Worm (Caenorhabditis elegans) whole organism, L2 larva: ENCODE data around the gene mtrf-1L.
A peak's percentile ranks its signal among the peaks of the same experiment; 100 is the strongest.

Experiments
- C34F6.9 ChIP-seq: fragments of 150-350 bp; optimal IDR thresholded peaks from 2 replicates; lab custom pipeline; 2014; ENCODE audit warnings: missing biosample characterization, missing genetic modification characterization
- F13H6.1 ChIP-seq: sonication (generic microtip); optimal IDR thresholded peaks from 2 replicates; lab custom pipeline; 2016; ENCODE audit warnings: missing genetic modification characterization, missing compliant biosample characterization
- R02D3.7 ChIP-seq: fragments of 150-350 bp; optimal IDR thresholded peaks from 2 replicates; lab custom pipeline; 2014; ENCODE audit warnings: missing biosample characterization, missing genetic modification characterization
- Y55F3AM.14 ChIP-seq: fragments of 200-800 bp; sonication (Bioruptor generic); optimal IDR thresholded peaks from 2 replicates; lab custom pipeline; 2018; ENCODE audit warnings: mild to moderate bottlenecking, missing genetic modification characterization, missing compliant biosample characterization
- aly-2 ChIP-seq: fragments of 150-350 bp; optimal IDR thresholded peaks from 2 replicates; lab custom pipeline; 2014; ENCODE audit warnings: missing biosample characterization, missing genetic modification characterization
- ama-1 ChIP-seq: fragments of 150-350 bp; optimal IDR thresholded peaks from 2 replicates; lab custom pipeline; 2018; ENCODE audit warnings: inconsistent platforms
- blmp-1 ChIP-seq: sonication (generic microtip); optimal IDR thresholded peaks from 2 replicates; lab custom pipeline; 2017; ENCODE audit warnings: missing genetic modification characterization, mild to moderate bottlenecking, missing compliant biosample characterization, antibody characterized with exemption, moderate library complexity; ENCODE audit not compliant: insufficient read depth
- ceh-82 ChIP-seq: fragments of 150-350 bp; optimal IDR thresholded peaks from 2 replicates; lab custom pipeline; 2014; ENCODE audit warnings: missing biosample characterization, missing genetic modification characterization
- crh-2 ChIP-seq: sonication (generic microtip); optimal IDR thresholded peaks from 2 replicates; lab custom pipeline; 2017; ENCODE audit warnings: missing biosample characterization, missing genetic modification characterization
- dmd-4 ChIP-seq: sonication (generic microtip); optimal IDR thresholded peaks from 2 replicates; lab custom pipeline; 2017; ENCODE audit warnings: missing biosample characterization, missing genetic modification characterization
- elt-1 ChIP-seq: fragments of 150-350 bp; optimal IDR thresholded peaks from 2 replicates; lab custom pipeline; 2014; ENCODE audit warnings: missing biosample characterization, missing genetic modification characterization
- elt-3 ChIP-seq: sonication (generic microtip); optimal IDR thresholded peaks from 2 replicates; lab custom pipeline; 2017; ENCODE audit warnings: missing biosample characterization, missing genetic modification characterization
- fos-1 ChIP-seq: fragments of 150-350 bp; optimal IDR thresholded peaks from 2 replicates; lab custom pipeline; 2014; ENCODE audit warnings: missing biosample characterization, missing genetic modification characterization
- gmeb-1 ChIP-seq: fragments of 150-350 bp; optimal IDR thresholded peaks from 2 replicates; lab custom pipeline; 2014; ENCODE audit warnings: missing biosample characterization, missing genetic modification characterization
- lin-13 ChIP-seq: fragments of 150-350 bp; optimal IDR thresholded peaks from 2 replicates; lab custom pipeline; 2014; ENCODE audit warnings: missing biosample characterization, missing genetic modification reagents, missing genetic modification characterization
- lsy-2 ChIP-seq, 2 experiments: fragments of 150-350 bp in 1 of 2; sonication (generic microtip) in 1 of 2; optimal IDR thresholded peaks; 2 replicates each; lab custom pipeline; 2014 to 2017; ENCODE audit warnings: missing biosample characterization in 2 of 2, missing genetic modification characterization in 2 of 2
- mab-5 ChIP-seq: fragments of 150-350 bp; optimal IDR thresholded peaks from 2 replicates; lab custom pipeline; 2014; ENCODE audit warnings: missing biosample characterization, missing genetic modification characterization
- mbf-1 ChIP-seq: sonication (generic microtip); optimal IDR thresholded peaks from 2 replicates; lab custom pipeline; 2017; ENCODE audit warnings: missing biosample characterization, missing genetic modification characterization
- mdl-1 ChIP-seq, 2 experiments: fragments of 150-350 bp in 1 of 2; sonication (generic microtip) in 1 of 2; optimal IDR thresholded peaks; 2 replicates each; lab custom pipeline; 2017; ENCODE audit warnings: missing biosample characterization in 2 of 2, missing genetic modification characterization in 2 of 2
- nhr-10 ChIP-seq: sonication (generic microtip); optimal IDR thresholded peaks from 2 replicates; lab custom pipeline; 2017; ENCODE audit warnings: missing biosample characterization, missing genetic modification characterization
- nhr-11 ChIP-seq: fragments of 150-350 bp; optimal IDR thresholded peaks from 2 replicates; lab custom pipeline; 2014; ENCODE audit warnings: missing biosample characterization, missing genetic modification characterization
- nhr-12 ChIP-seq: fragments of 150-350 bp; optimal IDR thresholded peaks from 2 replicates; lab custom pipeline; 2014; ENCODE audit warnings: missing biosample characterization, missing genetic modification characterization
- nhr-129 ChIP-seq: fragments of 150-350 bp; optimal IDR thresholded peaks from 2 replicates; lab custom pipeline; 2014; ENCODE audit warnings: missing biosample characterization, missing genetic modification characterization
- nhr-21 ChIP-seq: fragments of 150-350 bp; optimal IDR thresholded peaks from 2 replicates; lab custom pipeline; 2014; ENCODE audit warnings: missing biosample characterization, missing genetic modification characterization
- nhr-237 ChIP-seq: fragments of 150-350 bp; optimal IDR thresholded peaks from 2 replicates; lab custom pipeline; 2014; ENCODE audit warnings: missing biosample characterization, missing genetic modification characterization
- nhr-25 ChIP-seq: fragments of 150-350 bp; sonication (generic microtip); optimal IDR thresholded peaks from 3 replicates; lab custom pipeline; 2014; ENCODE audit warnings: missing biosample characterization, missing genetic modification characterization
- nhr-77 ChIP-seq: fragments of 150-350 bp; optimal IDR thresholded peaks from 2 replicates; lab custom pipeline; 2014; ENCODE audit warnings: missing biosample characterization, missing genetic modification characterization
- peb-1 ChIP-seq: fragments of 150-350 bp; optimal IDR thresholded peaks from 2 replicates; lab custom pipeline; 2014; ENCODE audit warnings: missing biosample characterization, missing genetic modification characterization
- sem-4 ChIP-seq: fragments of 150-350 bp; optimal IDR thresholded peaks from 2 replicates; lab custom pipeline; 2014; ENCODE audit warnings: missing biosample characterization, missing genetic modification reagents, missing genetic modification characterization
- skn-1 ChIP-seq: sonication (generic microtip); optimal IDR thresholded peaks from 2 replicates; lab custom pipeline; 2017; ENCODE audit warnings: missing biosample characterization, missing genetic modification characterization
- sma-9 ChIP-seq, 2 experiments: fragments of 150-350 bp in 1 of 2; sonication (generic microtip) in 1 of 2; optimal IDR thresholded peaks; 2 replicates each; lab custom pipeline; 2014 to 2016; ENCODE audit warnings: missing genetic modification characterization in 2 of 2, mild to moderate bottlenecking in 1 of 2, missing biosample characterization in 1 of 2, missing compliant biosample characterization in 1 of 2, missing genetic modification reagents in 1 of 2, moderate library complexity in 1 of 2
- snpc-4 ChIP-seq: fragments of 150-350 bp; optimal IDR thresholded peaks from 2 replicates; lab custom pipeline; 2014; ENCODE audit warnings: missing biosample characterization, missing genetic modification characterization
- unc-39 ChIP-seq: fragments of 150-350 bp; optimal IDR thresholded peaks from 2 replicates; lab custom pipeline; 2014; ENCODE audit warnings: missing biosample characterization, missing genetic modification characterization
- unc-55 ChIP-seq: fragments of 150-350 bp; sonication (generic microtip); optimal IDR thresholded peaks from 3 replicates; lab custom pipeline; 2014; ENCODE audit warnings: missing biosample characterization, missing genetic modification reagents, missing genetic modification characterization
- unc-62 ChIP-seq: fragments of 150-350 bp; optimal IDR thresholded peaks from 2 replicates; lab custom pipeline; 2014; ENCODE audit warnings: missing biosample characterization, missing genetic modification reagents, missing genetic modification characterization
- zag-1 ChIP-seq: fragments of 150-350 bp; optimal IDR thresholded peaks from 2 replicates; lab custom pipeline; 2014; ENCODE audit warnings: missing biosample characterization, missing genetic modification characterization
- ztf-1 ChIP-seq: fragments of 200-800 bp; sonication (Bioruptor generic); conservative IDR thresholded peaks from 2 replicates; pipeline ENCODE4 v1.3.6; 2022; ENCODE audit warnings: missing genetic modification characterization, missing compliant biosample characterization
- ztf-11 ChIP-seq: sonication (generic microtip); optimal IDR thresholded peaks from 2 replicates; lab custom pipeline; 2017; ENCODE audit warnings: missing biosample characterization, missing genetic modification characterization
- ztf-4 ChIP-seq: fragments of 150-350 bp; optimal IDR thresholded peaks from 2 replicates; lab custom pipeline; 2014; ENCODE audit warnings: missing biosample characterization, missing genetic modification characterization

The mtrf-1L gene

ce11 chrIV:5139189-5139588, 47.8 kb upstream of the mtrf-1L start:
- TF ChIP-seq lsy-2 (tag; optimal IDR thresholded peaks at IDR 0.05; lab: Kevin White, UChicago) (peak in 1 of 2 experiments; percentile 2), crh-2 (tag; lab: Kevin White, UChicago) (no peak), snpc-4 (tag; lab: Kevin White, UChicago) (no peak)

- no peak for TF ChIP-seq skn-1 (tag; lab: Kevin White, UChicago)
- TF ChIP-seq unc-55 (GFP tag; lab: Kevin White, UChicago), result peak; percentile 33
- no peak for TF ChIP-seq sem-4 (tag; lab: Kevin White, UChicago)
- TF ChIP-seq ama-1 (lab: Kevin White, UChicago), result no peak
- TF ChIP-seq ceh-82 (tag; lab: Kevin White, UChicago), result no peak
- TF ChIP-seq nhr-12 (tag; lab: Kevin White, UChicago), result no peak
- no peak for TF ChIP-seq ztf-4 (tag; lab: Kevin White, UChicago)
- TF ChIP-seq ztf-1, result no peak
- peak; percentile 20 for TF ChIP-seq C34F6.9 (tag; lab: Kevin White, UChicago)
- TF ChIP-seq nhr-237, result no peak
- no peak for TF ChIP-seq aly-2 (tag; lab: Kevin White, UChicago)
- TF ChIP-seq F13H6.1, result no peak
- TF ChIP-seq crh-2 (tag; lab: Kevin White, UChicago), result peak; percentile 15
- TF ChIP-seq R02D3.7 (tag; lab: Kevin White, UChicago), result no peak
- peak; percentile 4 for TF ChIP-seq fos-1
- TF ChIP-seq mab-5, result no peak
- no peak for TF ChIP-seq nhr-11
- no peak for TF ChIP-seq Y55F3AM.14
- peak in 1 of 2 experiments; percentile 7 for TF ChIP-seq lsy-2 (tag; optimal IDR thresholded peaks at IDR 0.05; lab: Kevin White, UChicago)
- no peak for TF ChIP-seq ztf-11 (tag; lab: Kevin White, UChicago)
- TF ChIP-seq snpc-4 (tag; lab: Kevin White, UChicago), result no peak
- peak; percentile 1 for TF ChIP-seq sma-9 (GFP tag; optimal IDR thresholded peaks at IDR 0.05; lab: Kevin White, UChicago)
- no peak for TF ChIP-seq sma-9 (tag; optimal IDR thresholded peaks at IDR 0.05; lab: Kevin White, UChicago)
- no peak for TF ChIP-seq mbf-1 (tag; lab: Kevin White, UChicago)
- TF ChIP-seq gmeb-1 (tag; lab: Kevin White, UChicago), result no peak
- TF ChIP-seq zag-1, result no peak
- peak; percentile 16 for TF ChIP-seq nhr-25
- TF ChIP-seq elt-1, result no peak
- TF ChIP-seq nhr-21, result no peak
- no peak for TF ChIP-seq dmd-4 (tag; lab: Kevin White, UChicago)
- TF ChIP-seq lin-13 (GFP tag; lab: Kevin White, UChicago), result no peak
- TF ChIP-seq blmp-1 (tag; lab: Kevin White, UChicago), result no peak
- no peak for TF ChIP-seq peb-1 (tag; lab: Kevin White, UChicago)
These were observed 47.0 kb upstream of the mtrf-1L start for ce11 chrIV:5139972-5140371.

ce11 chrIV:5149793-5150192, 37.2 kb upstream of the mtrf-1L start, which contains the start of gene C24D10.5:
Gene C24D10.5, plus strand, starts transcription at chrIV:5150093.
- TF ChIP-seq nhr-25, result no peak
- no peak for TF ChIP-seq blmp-1 (tag; lab: Kevin White, UChicago)
- TF ChIP-seq elt-3, result no peak
- TF ChIP-seq sem-4 (tag; lab: Kevin White, UChicago), result no peak
- no peak for TF ChIP-seq nhr-21
- TF ChIP-seq lsy-2 (tag; optimal IDR thresholded peaks at IDR 0.05; lab: Kevin White, UChicago), result no peak
- no peak for TF ChIP-seq R02D3.7 (tag; lab: Kevin White, UChicago)
- no peak for TF ChIP-seq nhr-237
- TF ChIP-seq nhr-77 (tag; lab: Kevin White, UChicago), result no peak
- TF ChIP-seq nhr-129 (tag; lab: Kevin White, UChicago), result no peak
- no peak for TF ChIP-seq unc-39

- TF ChIP-seq skn-1 (tag; lab: Kevin White, UChicago), result no peak
- no peak for TF ChIP-seq nhr-25
- no peak for TF ChIP-seq unc-55 (GFP tag; lab: Kevin White, UChicago)
- no peak for TF ChIP-seq aly-2 (tag; lab: Kevin White, UChicago)
- TF ChIP-seq ama-1 (lab: Kevin White, UChicago), result no peak
- no peak for TF ChIP-seq nhr-10 (tag; lab: Kevin White, UChicago)
- no peak for TF ChIP-seq fos-1
- no peak for TF ChIP-seq F13H6.1
- no peak for TF ChIP-seq gmeb-1 (tag; lab: Kevin White, UChicago)
- no peak for TF ChIP-seq mbf-1 (tag; lab: Kevin White, UChicago)
- no peak for TF ChIP-seq nhr-21
- TF ChIP-seq zag-1, result no peak
- TF ChIP-seq elt-1, result no peak
- TF ChIP-seq unc-39, result no peak
- no peak for TF ChIP-seq ztf-4 (tag; lab: Kevin White, UChicago)
- TF ChIP-seq unc-62 (GFP tag; lab: Kevin White, UChicago), result no peak
- no peak for TF ChIP-seq mdl-1 (tag; optimal IDR thresholded peaks at IDR 0.05; lab: Kevin White, UChicago)
- TF ChIP-seq sem-4 (tag; lab: Kevin White, UChicago), result no peak
These were observed 34.6 kb upstream of the mtrf-1L start, which contains the start of gene soc-2 for ce11 chrIV:5152391-5152790. Gene soc-2, minus strand, starts transcription at chrIV:5152491.
